Fruit fly (Drosophila melanogaster): ENCODE measurements around the gene CG10602.

dm6 chr2L:18843560-18843959 is 15.5 kb downstream of the CG10602 start:
- TF ChIP-seq Sox15 (GFP tag; optimal IDR thresholded peaks at IDR 0.05) (no peak), CG8632 (GFP tag; optimal IDR thresholded peaks at IDR 0.05) (no peak), CG9139 (GFP tag; optimal IDR thresholded peaks at IDR 0.05) (no peak)
